Fruit fly (Drosophila melanogaster) whole organism, embryonic: ENCODE data around the gene RfC3.
A peak's percentile ranks its signal among the peaks of the same experiment; 100 is the strongest.

Experiments
- Bteb2 ChIP-seq: fragments of 200-800 bp; sonication (Bioruptor generic); optimal IDR thresholded peaks from 2 replicates; lab custom pipeline; 2016; ENCODE audit warnings: missing biosample characterization, missing genetic modification characterization
- CG10321 ChIP-seq: fragments of 200-800 bp; sonication (Bioruptor generic); IDR thresholded peaks from 2 replicates; pipeline ENCODE4 v1.3.6; 2022; ENCODE audit warnings: missing biosample characterization, missing genetic modification characterization
- CG11247 ChIP-seq: fragments of 200-800 bp; sonication (Bioruptor generic); IDR thresholded peaks from 2 replicates; pipeline ENCODE4 v1.3.6; 2022; ENCODE audit warnings: missing biosample characterization, missing genetic modification characterization
- CG11695 ChIP-seq: fragments of 200-800 bp; sonication (Bioruptor generic); IDR thresholded peaks from 3 replicates; pipeline ENCODE4 v1.3.6; 2022; ENCODE audit warnings: missing biosample characterization, missing genetic modification characterization
- CG1233 ChIP-seq: fragments of 200-800 bp; sonication (Bioruptor generic); optimal IDR thresholded peaks from 4 replicates; lab custom pipeline; 2018; ENCODE audit warnings: missing biosample characterization, mild to moderate bottlenecking, missing genetic modification characterization
- CG12659 ChIP-seq: fragments of 200-800 bp; sonication (Bioruptor generic); optimal IDR thresholded peaks from 3 replicates; lab custom pipeline; 2017; ENCODE audit warnings: mild to moderate bottlenecking, missing biosample characterization, missing genetic modification reagents, missing genetic modification characterization
- CG15011 ChIP-seq: fragments of 200-800 bp; sonication (Bioruptor generic); optimal IDR thresholded peaks from 3 replicates; lab custom pipeline; 2018; ENCODE audit warnings: missing biosample characterization, mild to moderate bottlenecking, missing genetic modification characterization
- CG1602 ChIP-seq: fragments of 200-800 bp; sonication (Bioruptor generic); optimal IDR thresholded peaks from 3 replicates; lab custom pipeline; 2016; ENCODE audit warnings: missing biosample characterization, missing genetic modification characterization
- CG16813 ChIP-seq: fragments of 200-800 bp; sonication (Bioruptor generic); IDR thresholded peaks from 3 replicates; pipeline ENCODE4 v1.3.6; 2022; ENCODE audit warnings: missing biosample characterization, missing genetic modification characterization; ENCODE audit not compliant: partially characterized antibody
- CG17568 ChIP-seq: fragments of 200-800 bp; sonication (Bioruptor generic); optimal IDR thresholded peaks from 2 replicates; lab custom pipeline; 2018; ENCODE audit warnings: missing biosample characterization, mild to moderate bottlenecking, missing genetic modification characterization, moderate library complexity
- CG17802 ChIP-seq: fragments of 200-800 bp; sonication (Bioruptor generic); optimal IDR thresholded peaks from 2 replicates; lab custom pipeline; 2018; ENCODE audit warnings: missing biosample characterization, mild to moderate bottlenecking, missing genetic modification characterization, moderate library complexity
- CG17912 ChIP-seq: fragments of 200-800 bp; sonication (Bioruptor generic); optimal IDR thresholded peaks from 2 replicates; lab custom pipeline; 2018; ENCODE audit warnings: missing biosample characterization, mild to moderate bottlenecking, missing genetic modification characterization
- CG2199 ChIP-seq: fragments of 200-800 bp; sonication (Bioruptor generic); IDR thresholded peaks from 3 replicates; pipeline ENCODE4 v1.3.6; 2022; ENCODE audit warnings: missing biosample characterization, missing genetic modification characterization
- CG30020 ChIP-seq: fragments of 200-800 bp; optimal IDR thresholded peaks from 2 replicates; lab custom pipeline; 2019; ENCODE audit warnings: missing biosample characterization, mild to moderate bottlenecking, missing genetic modification characterization, moderate library complexity
- CG31365 ChIP-seq: fragments of 200-800 bp; sonication (Bioruptor generic); optimal IDR thresholded peaks from 2 replicates; lab custom pipeline; 2018; ENCODE audit warnings: missing biosample characterization, mild to moderate bottlenecking, missing genetic modification characterization
- CG42726 ChIP-seq: fragments of 200-800 bp; sonication (Bioruptor generic); IDR thresholded peaks from 2 replicates; pipeline ENCODE4 v1.3.6; 2022; ENCODE audit warnings: missing biosample characterization, missing genetic modification characterization; ENCODE audit not compliant: partially characterized antibody
- CG4854 ChIP-seq: fragments of 200-800 bp; sonication (Bioruptor generic); optimal IDR thresholded peaks from 2 replicates; lab custom pipeline; 2016; ENCODE audit warnings: missing biosample characterization, missing genetic modification characterization, inconsistent platforms
- CG5245 ChIP-seq: fragments of 200-800 bp; sonication (Bioruptor generic); optimal IDR thresholded peaks from 3 replicates; lab custom pipeline; 2016; ENCODE audit warnings: missing biosample characterization, missing genetic modification characterization
- CG9876 ChIP-seq: fragments of 200-800 bp; sonication (Bioruptor generic); optimal IDR thresholded peaks from 2 replicates; lab custom pipeline; 2016; ENCODE audit warnings: missing biosample characterization, missing genetic modification characterization
- Doc2 ChIP-seq: fragments of 200-800 bp; sonication (Bioruptor generic); IDR thresholded peaks from 2 replicates; pipeline ENCODE4 v1.3.6; 2022; ENCODE audit warnings: missing biosample characterization, missing genetic modification characterization
- E2f2 ChIP-seq: fragments of 200-800 bp; sonication (Bioruptor generic); IDR thresholded peaks from 2 replicates; pipeline ENCODE4 v1.3.6; 2022; ENCODE audit warnings: missing biosample characterization, missing genetic modification characterization
- Jarid2 ChIP-seq: fragments of 200-800 bp; sonication (Bioruptor generic); optimal IDR thresholded peaks from 3 replicates; lab custom pipeline; 2017; ENCODE audit warnings: mild to moderate bottlenecking, missing biosample characterization, missing genetic modification reagents, missing genetic modification characterization
- Lim3 ChIP-seq: fragments of 200-800 bp; sonication (Bioruptor generic); IDR thresholded peaks from 2 replicates; pipeline ENCODE4 v1.3.6; 2022; ENCODE audit warnings: missing biosample characterization, missing genetic modification characterization
- MESR4 ChIP-seq: fragments of 200-800 bp; sonication (Bioruptor generic); optimal IDR thresholded peaks from 2 replicates; lab custom pipeline; 2018; ENCODE audit warnings: missing biosample characterization, mild to moderate bottlenecking, missing genetic modification characterization, moderate library complexity
- Mad ChIP-seq: fragments of 200-800 bp; sonication (Bioruptor generic); optimal IDR thresholded peaks from 2 replicates; lab custom pipeline; 2016; ENCODE audit warnings: missing biosample characterization, missing genetic modification characterization
- NFAT ChIP-seq: fragments of 200-800 bp; sonication (Bioruptor generic); IDR thresholded peaks from 2 replicates; pipeline ENCODE4 v1.3.6; 2022; ENCODE audit warnings: missing biosample characterization, missing genetic modification characterization
- Nf-YA ChIP-seq: fragments of 200-800 bp; sonication (Bioruptor generic); IDR thresholded peaks from 2 replicates; pipeline ENCODE4 v1.3.6; 2022; ENCODE audit warnings: missing biosample characterization, missing genetic modification characterization
- Six4 ChIP-seq: fragments of 200-800 bp; sonication (Bioruptor generic); optimal IDR thresholded peaks from 2 replicates; lab custom pipeline; 2016; ENCODE audit warnings: missing biosample characterization, missing genetic modification characterization
- Taf1 ChIP-seq: fragments of 200-800 bp; sonication (Bioruptor generic); IDR thresholded peaks from 2 replicates; pipeline ENCODE4 v1.3.6; 2022; ENCODE audit warnings: missing biosample characterization, missing genetic modification characterization
- aop ChIP-seq: fragments of 200-800 bp; sonication (Bioruptor generic); IDR thresholded peaks from 2 replicates; pipeline ENCODE4 v1.3.6; 2022; ENCODE audit warnings: missing biosample characterization, missing genetic modification characterization
- cas ChIP-seq: fragments of 200-800 bp; sonication (Bioruptor generic); IDR thresholded peaks from 2 replicates; pipeline ENCODE4 v1.3.6; 2022; ENCODE audit warnings: missing biosample characterization, missing genetic modification characterization
- dati ChIP-seq: fragments of 200-800 bp; sonication (Bioruptor generic); IDR thresholded peaks from 2 replicates; pipeline ENCODE4 v1.3.6; 2022; ENCODE audit warnings: missing biosample characterization, missing genetic modification characterization
- dpn ChIP-seq, 2 experiments: fragments of 200-800 bp; sonication (Bioruptor generic); optimal IDR thresholded peaks; 3 replicates each; lab custom pipeline; 2016; ENCODE audit warnings: missing biosample characterization in 2 of 2, missing genetic modification characterization in 2 of 2
- en ChIP-seq: fragments of 200-800 bp; sonication (Bioruptor generic); optimal IDR thresholded peaks from 2 replicates; lab custom pipeline; 2016; ENCODE audit warnings: missing biosample characterization, missing genetic modification characterization
- exex ChIP-seq: fragments of 200-800 bp; sonication (Bioruptor generic); optimal IDR thresholded peaks from 4 replicates; lab custom pipeline; 2018; ENCODE audit warnings: missing biosample characterization, mild to moderate bottlenecking, missing genetic modification characterization, moderate library complexity
- gem ChIP-seq: fragments of 200-800 bp; sonication (Bioruptor generic); optimal IDR thresholded peaks from 2 replicates; lab custom pipeline; 2019; ENCODE audit warnings: missing biosample characterization, mild to moderate bottlenecking, missing genetic modification characterization, moderate library complexity
- h ChIP-seq: fragments of >200 bp; optimal IDR thresholded peaks from 2 replicates; lab custom pipeline; 2017
- hkb ChIP-seq, 2 experiments: fragments of 200-800 bp in 1 of 2; fragments of >200 bp in 1 of 2; sonication (Bioruptor generic) in 1 of 2; IDR thresholded peaks in 1 of 2; optimal IDR thresholded peaks in 1 of 2; 2 replicates each; pipeline versions ENCODE4 v1.3.6 to Lab custom; 2017 to 2022; ENCODE audit warnings: missing biosample characterization in 1 of 2, missing genetic modification characterization in 1 of 2
- oc ChIP-seq: fragments of 200-800 bp; sonication (Bioruptor generic); optimal IDR thresholded peaks from 2 replicates; lab custom pipeline; 2018; ENCODE audit warnings: missing biosample characterization, mild to moderate bottlenecking, missing genetic modification characterization, moderate library complexity
- pho ChIP-seq: fragments of 200-800 bp; sonication (Bioruptor generic); optimal IDR thresholded peaks from 2 replicates; lab custom pipeline; 2016; ENCODE audit warnings: missing biosample characterization, missing genetic modification characterization
- pita ChIP-seq: fragments of 200-800 bp; sonication (Bioruptor generic); optimal IDR thresholded peaks from 2 replicates; lab custom pipeline; 2017; ENCODE audit warnings: missing biosample characterization, mild to moderate bottlenecking, missing genetic modification characterization
- psq ChIP-seq: fragments of 200-800 bp; sonication (Bioruptor generic); optimal IDR thresholded peaks from 2 replicates; lab custom pipeline; 2017; ENCODE audit warnings: missing biosample characterization, missing genetic modification characterization
- ranshi ChIP-seq: fragments of 200-800 bp; sonication (Bioruptor generic); IDR thresholded peaks from 2 replicates; pipeline ENCODE4 v1.3.6; 2022; ENCODE audit warnings: missing biosample characterization, missing genetic modification characterization
- sc ChIP-seq, 3 experiments: fragments of >200 bp in 2 of 3; fragments of 200-800 bp in 1 of 3; sonication (Bioruptor generic) in 1 of 3; optimal IDR thresholded peaks; 2 replicates in 2 of 3; 3 replicates in 1 of 3; lab custom pipeline; 2017; ENCODE audit warnings: mild to moderate bottlenecking in 1 of 3, missing biosample characterization in 1 of 3, missing genetic modification characterization in 1 of 3, missing genetic modification reagents in 1 of 3
- sens ChIP-seq: fragments of 200-800 bp; sonication (Bioruptor generic); peaks from one replicate; lab custom pipeline; 2016; ENCODE audit warnings: missing biosample characterization, missing genetic modification characterization
- slbo ChIP-seq: fragments of 200-800 bp; sonication (Bioruptor generic); IDR thresholded peaks from 2 replicates; pipeline ENCODE4 v1.3.6; 2022; ENCODE audit warnings: missing biosample characterization, missing genetic modification characterization
- tin ChIP-seq: fragments of 200-800 bp; sonication (Bioruptor generic); optimal IDR thresholded peaks from 3 replicates; lab custom pipeline; 2016; ENCODE audit warnings: missing biosample characterization, missing genetic modification characterization
- unc-4 ChIP-seq: fragments of 200-800 bp; sonication (Bioruptor generic); IDR thresholded peaks from 2 replicates; pipeline ENCODE4 v1.3.6; 2022; ENCODE audit warnings: missing biosample characterization, missing genetic modification characterization; ENCODE audit not compliant: partially characterized antibody

Gene RfC3

dm6 chr2L:10413251-10414127 is 5.5 kb upstream of the RfC3 start, which contains the start of the genes CG5355 and Klp31E (continued):
- no peak for TF ChIP-seq cas (GFP tag; lab: Robert Waterston, UW)
- TF ChIP-seq sc (optimal IDR thresholded peaks at IDR 0.05; lab: Kevin White, UChicago): no peak
- peak; percentile 67 for TF ChIP-seq sc (GFP tag; optimal IDR thresholded peaks at IDR 0.05; lab: Kevin White, UChicago)
- peak; percentile 83 for TF ChIP-seq CG12659 (GFP tag; lab: Kevin White, UChicago)
- TF ChIP-seq dpn (GFP tag; optimal IDR thresholded peaks at IDR 0.05; lab: Kevin White, UChicago): peak; percentile 37 to 41
- TF ChIP-seq Taf1 (GFP tag; lab: Robert Waterston, UW): no peak
- peak; percentile 93 for TF ChIP-seq sens (GFP tag; lab: Kevin White, UChicago)
- TF ChIP-seq CG10321 (GFP tag; lab: Robert Waterston, UW): no peak
- TF ChIP-seq CG4854: peak; percentile 14
- peak; percentile 68 for TF ChIP-seq CG1602
- 0 out of 2 replicates have a peak, but pooled peaks have one; percentile 11 for TF ChIP-seq aop (GFP tag; lab: Robert Waterston, UW)
- no peak for TF ChIP-seq CG9876 (GFP tag; lab: Kevin White, UChicago)
- TF ChIP-seq CG17912: no peak
- TF ChIP-seq Nf-YA (GFP tag; lab: Robert Waterston, UW): no peak
- TF ChIP-seq CG15011 (GFP tag; lab: Kevin White, UChicago): no peak
- peak; percentile 22 for TF ChIP-seq pho (GFP tag; lab: Kevin White, UChicago)
- TF ChIP-seq MESR4 (GFP tag; lab: Kevin White, UChicago): peak; percentile 53
- peak; percentile 81 for TF ChIP-seq slbo
- TF ChIP-seq Six4 (GFP tag; lab: Kevin White, UChicago): peak; percentile 61
- TF ChIP-seq Doc2 (GFP tag; lab: Robert Waterston, UW): no peak
- TF ChIP-seq CG31365 (tag; lab: Kevin White, UChicago): no peak
- no peak for TF ChIP-seq psq (GFP tag; lab: Kevin White, UChicago)
- peak; percentile 44; the same call in 1 of the 2 replicates for TF ChIP-seq CG11247 (GFP tag; lab: Robert Waterston, UW)
- peak; percentile 46 for TF ChIP-seq exex
- no peak for TF ChIP-seq dati (GFP tag; lab: Robert Waterston, UW)
- no peak for TF ChIP-seq Jarid2
- no peak for TF ChIP-seq hkb (optimal IDR thresholded peaks at IDR 0.05; lab: Kevin White, UChicago)
- TF ChIP-seq hkb (GFP tag; IDR thresholded peaks at IDR 0.05; lab: Robert Waterston, UW): 0 out of 2 replicates have a peak, but pooled peaks have one; percentile 24
- TF ChIP-seq CG16813 (GFP tag; lab: Robert Waterston, UW): peak; percentile 68
- TF ChIP-seq unc-4 (GFP tag; lab: Robert Waterston, UW): peak; percentile 65
- peak; percentile 6 for TF ChIP-seq Bteb2 (GFP tag; lab: Kevin White, UChicago)
- peak; percentile 57 for TF ChIP-seq tin
- no peak for TF ChIP-seq CG42726 (GFP tag; lab: Robert Waterston, UW)
- 0 out of 2 replicates have a peak, but pooled peaks have one; percentile 44 for TF ChIP-seq ranshi (GFP tag; lab: Robert Waterston, UW)
- peak; percentile 42 for TF ChIP-seq Mad
- TF ChIP-seq CG1233 (GFP tag; lab: Kevin White, UChicago): peak; percentile 62
- no peak for TF ChIP-seq oc (tag; lab: Kevin White, UChicago)
- TF ChIP-seq NFAT (GFP tag; lab: Robert Waterston, UW): peak; percentile 68; the same call in 1 of the 2 replicates
- no peak for TF ChIP-seq pita (GFP tag; lab: Kevin White, UChicago)
- no peak for TF ChIP-seq Lim3 (GFP tag; lab: Robert Waterston, UW)
- TF ChIP-seq CG17568: no peak
- 0 out of 3 replicates have a peak, but pooled peaks have one; percentile 24 for TF ChIP-seq CG2199 (GFP tag; lab: Robert Waterston, UW)
- TF ChIP-seq CG5245 (GFP tag; lab: Kevin White, UChicago): no peak
- TF ChIP-seq CG30020 (tag; lab: Kevin White, UChicago): peak; percentile 95
- no peak for TF ChIP-seq h (lab: Kevin White, UChicago)
- TF ChIP-seq CG11695 (GFP tag; lab: Robert Waterston, UW): no peak; the same call in 2 of the 3 replicates
- peak; percentile 86 for TF ChIP-seq gem (tag; lab: Kevin White, UChicago)
- TF ChIP-seq en (GFP tag; lab: Kevin White, UChicago): peak; percentile 32
- no peak; the same call in 1 of the 2 replicates for TF ChIP-seq E2f2
- TF ChIP-seq CG17802: peak; percentile 94
